1 fruit fly cellular context compared by ENCODE assay signal in the genomic region with DNA sequence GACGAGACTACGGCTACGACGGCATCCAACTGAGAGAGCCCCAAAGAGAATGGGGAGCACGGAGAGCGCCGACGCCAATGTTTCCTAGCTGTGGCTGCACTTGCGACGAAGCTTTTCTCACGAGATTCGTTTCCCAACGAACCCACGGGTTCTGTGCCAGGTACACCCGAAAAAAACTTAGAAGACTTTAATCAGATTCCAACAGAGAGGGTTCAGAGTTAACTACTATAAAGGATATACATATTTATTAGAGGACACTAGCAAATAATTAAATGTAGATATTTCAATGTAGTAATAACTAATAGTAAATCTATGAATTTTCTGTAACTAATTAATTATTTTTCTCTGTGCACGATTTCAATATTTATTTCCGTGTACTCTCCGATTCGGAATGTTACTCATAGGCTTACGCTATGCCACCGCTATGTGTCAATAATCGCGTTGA.
A peak's percentile ranks its signal among the peaks of the same experiment; 100 is the strongest.
TF ChIP-seq lines count a peak whose summit lies in the region.

A gene (minus strand): TSS at position 31 of the 445 bp plus-strand sequence.

TF ChIP-seq in whole organism, embryonic, 481 proteins besides CTCF, POLR2A, EP300 and RAD21 (continued from another document and continues in another):
- TF ChIP-seq dpn (GFP tag; optimal IDR thresholded peaks at IDR 0.05; lab: Kevin White, UChicago) (peak; percentile 28 to 63), CG12219 (GFP tag; optimal IDR thresholded peaks at IDR 0.05; lab: Kevin White, UChicago) (peak; percentile 19), Atf3 (GFP tag; optimal IDR thresholded peaks at IDR 0.05; lab: Kevin White, UChicago) (no peak), grau (tag; optimal IDR thresholded peaks at IDR 0.05; lab: Kevin White, UChicago) (peak; percentile 80), CHES-1-like (GFP tag; optimal IDR thresholded peaks at IDR 0.05; lab: Kevin White, UChicago) (no peak), Dip2 (GFP tag; IDR thresholded peaks at IDR 0.05; lab: Robert Waterston, UW) (no peak), CG6272 (GFP tag; IDR thresholded peaks at IDR 0.05; lab: Robert Waterston, UW) (no peak), ase (GFP tag; IDR thresholded peaks at IDR 0.05; lab: Robert Waterston, UW) (0 out of 3 replicates have a peak, but pooled peaks have one; percentile 16), Bgb (GFP tag; IDR thresholded peaks at IDR 0.05; lab: Robert Waterston, UW; ENCODE audit: partially characterized antibody) (no peak), Blimp-1 (GFP tag; optimal IDR thresholded peaks at IDR 0.05; lab: Kevin White, UChicago) (no peak), CG2678 (tag; optimal IDR thresholded peaks at IDR 0.05; lab: Kevin White, UChicago) (peak; percentile 62), Dbx (GFP tag; IDR thresholded peaks at IDR 0.05; lab: Robert Waterston, UW) (0 out of 3 replicates have a peak, but pooled peaks have one; percentile 11), ssp (GFP tag; IDR thresholded peaks at IDR 0.05; lab: Robert Waterston, UW) (no peak; the same call in 1 of the 2 replicates), tll (GFP tag; optimal IDR thresholded peaks at IDR 0.05; lab: Kevin White, UChicago) (no peak), Dll (GFP tag; IDR thresholded peaks at IDR 0.05; lab: Robert Waterston, UW; ENCODE audit: partially characterized antibody) (no peak), Dfd (GFP tag; optimal IDR thresholded peaks at IDR 0.05; lab: Kevin White, UChicago) (no peak), CG10209 (GFP tag; optimal IDR thresholded peaks at IDR 0.05; lab: Kevin White, UChicago) (peak; percentile 56), tin (GFP tag; optimal IDR thresholded peaks at IDR 0.05; lab: Kevin White, UChicago) (no peak), org-1 (GFP tag; optimal IDR thresholded peaks at IDR 0.05; lab: Kevin White, UChicago) (peak; percentile 42), CkIIα-i1 (GFP tag; IDR thresholded peaks at IDR 0.05; lab: Robert Waterston, UW) (no peak), sima (GFP tag; optimal IDR thresholded peaks at IDR 0.05; lab: Kevin White, UChicago) (no peak), sisA (GFP tag; IDR thresholded peaks at IDR 0.05; lab: Robert Waterston, UW) (no peak), knrl (GFP tag; IDR thresholded peaks at IDR 0.05; lab: Robert Waterston, UW; ENCODE audit: partially characterized antibody) (no peak), CG9876 (GFP tag; optimal IDR thresholded peaks at IDR 0.05; lab: Kevin White, UChicago) (no peak), CG7987 (GFP tag; optimal IDR thresholded peaks at IDR 0.05; lab: Kevin White, UChicago) (no peak), CG3847 (GFP tag; IDR thresholded peaks at IDR 0.05; lab: Robert Waterston, UW) (peak; percentile 62), bsh (GFP tag; optimal IDR thresholded peaks at IDR 0.05; lab: Kevin White, UChicago) (peak in 1 of 2 experiments; percentile 28), Opbp (GFP tag; IDR thresholded peaks at IDR 0.05; lab: Robert Waterston, UW; ENCODE audit: partially characterized antibody) (no peak), Dek (tag; optimal IDR thresholded peaks at IDR 0.05; lab: Kevin White, UChicago) (peak; percentile 55), CG4707 (GFP tag; optimal IDR thresholded peaks at IDR 0.05; lab: Kevin White, UChicago) (no peak), ems (GFP tag; optimal IDR thresholded peaks at IDR 0.05; lab: Kevin White, UChicago) (no peak), lola (GFP tag; optimal IDR thresholded peaks at IDR 0.05; lab: Kevin White, UChicago) (no peak), dmrt99B (tag; optimal IDR thresholded peaks at IDR 0.05; lab: Kevin White, UChicago) (peak; percentile 70), Camta (GFP tag; optimal IDR thresholded peaks at IDR 0.05; lab: Kevin White, UChicago) (no peak), Bteb2 (GFP tag; optimal IDR thresholded peaks at IDR 0.05; lab: Kevin White, UChicago) (peak; percentile 0), ato (GFP tag; IDR thresholded peaks at IDR 0.05; lab: Robert Waterston, UW; ENCODE audit: partially characterized antibody) (no peak), CG8281 (tag; optimal IDR thresholded peaks at IDR 0.05; lab: Kevin White, UChicago) (no peak), Hey (tag; optimal IDR thresholded peaks at IDR 0.05; lab: Kevin White, UChicago) (no peak), CG14441 (GFP tag; IDR thresholded peaks at IDR 0.05; lab: Robert Waterston, UW) (peak; percentile 51), slbo (GFP tag; IDR thresholded peaks at IDR 0.05; lab: Robert Waterston, UW) (peak; percentile 86), CG4730 (GFP tag; IDR thresholded peaks at IDR 0.05; lab: Robert Waterston, UW) (no peak), Fer1 (GFP tag; optimal IDR thresholded peaks at IDR 0.05; lab: Kevin White, UChicago) (peak; percentile 53), unpg (GFP tag; optimal IDR thresholded peaks at IDR 0.05; lab: Kevin White, UChicago) (peak; percentile 43), h (optimal IDR thresholded peaks at IDR 0.05; lab: Kevin White, UChicago) (no peak), HHEX (GFP tag; optimal IDR thresholded peaks at IDR 0.05; lab: Kevin White, UChicago) (no peak), Optix (GFP tag; IDR thresholded peaks at IDR 0.05; lab: Robert Waterston, UW) (no peak), Hr39 (optimal IDR thresholded peaks at IDR 0.05; lab: Kevin White, UChicago) (no peak), CG5245 (GFP tag; optimal IDR thresholded peaks at IDR 0.05; lab: Kevin White, UChicago) (no peak), mam (GFP tag; optimal IDR thresholded peaks at IDR 0.05; lab: Kevin White, UChicago) (peak; percentile 46), Meics (GFP tag; optimal IDR thresholded peaks at IDR 0.05; lab: Kevin White, UChicago) (peak; percentile 62), sqz (GFP tag; optimal IDR thresholded peaks at IDR 0.05; lab: Kevin White, UChicago) (no peak), Mad (GFP tag; optimal IDR thresholded peaks at IDR 0.05; lab: Kevin White, UChicago) (peak; percentile 28), CG12299 (tag; optimal IDR thresholded peaks at IDR 0.05; lab: Kevin White, UChicago) (no peak), CG10565 (GFP tag; optimal IDR thresholded peaks at IDR 0.05; lab: Kevin White, UChicago) (no peak), Fer3 (tag; optimal IDR thresholded peaks at IDR 0.05; lab: Kevin White, UChicago) (peak; percentile 13), kah (GFP tag; optimal IDR thresholded peaks at IDR 0.05; lab: Kevin White, UChicago) (no peak), ERR (GFP tag; optimal IDR thresholded peaks at IDR 0.05; lab: Kevin White, UChicago) (no peak), z (GFP tag; IDR thresholded peaks at IDR 0.05; lab: Robert Waterston, UW) (no peak), nom (GFP tag; optimal IDR thresholded peaks at IDR 0.05; lab: Kevin White, UChicago) (no peak), pita (GFP tag; optimal IDR thresholded peaks at IDR 0.05; lab: Kevin White, UChicago) (no peak), stc (GFP tag; IDR thresholded peaks at IDR 0.05; lab: Robert Waterston, UW) (peak; percentile 48; the same call in 1 of the 2 replicates), CG34422 (GFP tag; IDR thresholded peaks at IDR 0.05; lab: Robert Waterston, UW) (no peak), nau (GFP tag; optimal IDR thresholded peaks at IDR 0.05; lab: Kevin White, UChicago) (no peak), oc (tag; optimal IDR thresholded peaks at IDR 0.05; lab: Kevin White, UChicago) (no peak), CG15073 (GFP tag; optimal IDR thresholded peaks at IDR 0.05; lab: Kevin White, UChicago) (no peak), CG9817 (tag; optimal IDR thresholded peaks at IDR 0.05; lab: Kevin White, UChicago) (peak; percentile 40), CG10267 (tag; optimal IDR thresholded peaks at IDR 0.05; lab: Kevin White, UChicago) (peak; percentile 4), CG14965 (GFP tag; optimal IDR thresholded peaks at IDR 0.05; lab: Kevin White, UChicago; ENCODE audit: borderline replicate concordance) (no peak), CG8478 (optimal IDR thresholded peaks at IDR 0.05; lab: Kevin White, UChicago) (no peak), ash1 (GFP tag; optimal IDR thresholded peaks at IDR 0.05; lab: Kevin White, UChicago) (no peak), CG11723 (GFP tag; optimal IDR thresholded peaks at IDR 0.05; lab: Kevin White, UChicago) (no peak), odd (GFP tag; optimal IDR thresholded peaks at IDR 0.05; lab: Kevin White, UChicago) (no peak), CG17385 (GFP tag; optimal IDR thresholded peaks at IDR 0.05; lab: Kevin White, UChicago) (peak; percentile 43), Drgx (GFP tag; IDR thresholded peaks at IDR 0.05; lab: Robert Waterston, UW) (peak; percentile 87), CG18619 (GFP tag; optimal IDR thresholded peaks at IDR 0.05; lab: Kevin White, UChicago) (peak; percentile 68), fd102C (GFP tag; optimal IDR thresholded peaks at IDR 0.05; lab: Kevin White, UChicago) (no peak), Six4 (GFP tag; optimal IDR thresholded peaks at IDR 0.05; lab: Kevin White, UChicago) (no peak), CG43689 (GFP tag; IDR thresholded peaks at IDR 0.05; lab: Robert Waterston, UW) (no peak), CG33557 (GFP tag; optimal IDR thresholded peaks at IDR 0.05; lab: Kevin White, UChicago) (no peak), ara (GFP tag; IDR thresholded peaks at IDR 0.05; lab: Robert Waterston, UW) (no peak), CG12104 (GFP tag; optimal IDR thresholded peaks at IDR 0.05; lab: Kevin White, UChicago) (no peak), repo (GFP tag; optimal IDR thresholded peaks at IDR 0.05; lab: Kevin White, UChicago) (no peak), en (GFP tag; optimal IDR thresholded peaks at IDR 0.05; lab: Kevin White, UChicago) (no peak), Hr3 (GFP tag; optimal IDR thresholded peaks at IDR 0.05; lab: Kevin White, UChicago) (peak; percentile 66), hb (GFP tag; IDR thresholded peaks at IDR 0.05; lab: Robert Waterston, UW; ENCODE audit: partially characterized antibody) (no peak), disco-r (GFP tag; optimal IDR thresholded peaks at IDR 0.05; lab: Kevin White, UChicago) (no peak), Ada2b (GFP tag; IDR thresholded peaks at IDR 0.05; lab: Robert Waterston, UW) (no peak), CG6254 (GFP tag; optimal IDR thresholded peaks at IDR 0.05; lab: Kevin White, UChicago) (no peak), CG2120 (GFP tag; optimal IDR thresholded peaks at IDR 0.05; lab: Kevin White, UChicago) (peak; percentile 85), CG42726 (GFP tag; IDR thresholded peaks at IDR 0.05; lab: Robert Waterston, UW; ENCODE audit: partially characterized antibody) (no peak), CG5180 (GFP tag; optimal IDR thresholded peaks at IDR 0.05; lab: Kevin White, UChicago) (no peak), Sry-β (GFP tag; optimal IDR thresholded peaks at IDR 0.05; lab: Kevin White, UChicago) (no peak), maf-S (GFP tag; optimal IDR thresholded peaks at IDR 0.05; lab: Kevin White, UChicago) (no peak), Hmr (GFP tag; optimal IDR thresholded peaks at IDR 0.05; lab: Kevin White, UChicago) (peak; percentile 81), stwl (tag; optimal IDR thresholded peaks at IDR 0.05; lab: Kevin White, UChicago) (no peak), slou (GFP tag; optimal IDR thresholded peaks at IDR 0.05; lab: Kevin White, UChicago) (peak; percentile 17), Rfx (GFP tag; IDR thresholded peaks at IDR 0.05; lab: Robert Waterston, UW) (peak; percentile 71), C15 (GFP tag; IDR thresholded peaks at IDR 0.05; lab: Robert Waterston, UW) (0 out of 3 replicates have a peak, but pooled peaks have one; percentile 18), emc (GFP tag; optimal IDR thresholded peaks at IDR 0.05; lab: Kevin White, UChicago) (no peak), CG8359 (GFP tag; optimal IDR thresholded peaks at IDR 0.05; lab: Kevin White, UChicago; ENCODE audit: borderline replicate concordance) (no peak), ro (GFP tag; IDR thresholded peaks at IDR 0.05; lab: Robert Waterston, UW) (no peak), aop (GFP tag; IDR thresholded peaks at IDR 0.05; lab: Robert Waterston, UW) (no peak), corto (GFP tag; optimal IDR thresholded peaks at IDR 0.05; lab: Kevin White, UChicago) (no peak), so (GFP tag; IDR thresholded peaks at IDR 0.05; lab: Robert Waterston, UW) (peak; percentile 51; the same call in 1 of the 3 replicates), H15 (GFP tag; IDR thresholded peaks at IDR 0.05; lab: Robert Waterston, UW) (no peak), cg (GFP tag; optimal IDR thresholded peaks at IDR 0.05; lab: Kevin White, UChicago) (no peak), Gug (GFP tag; IDR thresholded peaks at IDR 0.05; lab: Robert Waterston, UW) (peak; percentile 22; the same call in 1 of the 4 replicates), CG12769 (tag; optimal IDR thresholded peaks at IDR 0.05; lab: Kevin White, UChicago) (peak; percentile 86), CrebB (tag; optimal IDR thresholded peaks at IDR 0.05; lab: Kevin White, UChicago) (no peak), ranshi (GFP tag; IDR thresholded peaks at IDR 0.05; lab: Robert Waterston, UW) (no peak), B-H2 (GFP tag; optimal IDR thresholded peaks at IDR 0.05; lab: Kevin White, UChicago) (peak; percentile 30), fd96Cb (tag; optimal IDR thresholded peaks at IDR 0.05; lab: Kevin White, UChicago) (no peak), Kr (GFP tag; optimal IDR thresholded peaks at IDR 0.05; lab: Kevin White, UChicago) (no peak), sug (tag; optimal IDR thresholded peaks at IDR 0.05; lab: Kevin White, UChicago) (peak; percentile 43), CG2712 (tag; optimal IDR thresholded peaks at IDR 0.05; lab: Kevin White, UChicago) (peak; percentile 40), NfI (GFP tag; optimal IDR thresholded peaks at IDR 0.05; lab: Kevin White, UChicago) (peak; percentile 43), CG7357 (GFP tag; IDR thresholded peaks at IDR 0.05; lab: Robert Waterston, UW) (0 out of 3 replicates have a peak, but pooled peaks have one; percentile 25), fu2 (GFP tag; optimal IDR thresholded peaks at IDR 0.05; lab: Kevin White, UChicago) (no peak), her (GFP tag; optimal IDR thresholded peaks at IDR 0.05; lab: Kevin White, UChicago) (no peak), Asciz (GFP tag; optimal IDR thresholded peaks at IDR 0.05; lab: Kevin White, UChicago) (no peak), Nf-YB (GFP tag; optimal IDR thresholded peaks at IDR 0.05; lab: Kevin White, UChicago) (peak; percentile 24), Stat92E (GFP tag; optimal IDR thresholded peaks at IDR 0.05; lab: Kevin White, UChicago) (no peak), CG7372 (GFP tag; IDR thresholded peaks at IDR 0.05; lab: Robert Waterston, UW) (no peak), ATbp (GFP tag; optimal IDR thresholded peaks at IDR 0.05; lab: Kevin White, UChicago) (peak; percentile 9), Deaf1 (tag; optimal IDR thresholded peaks at IDR 0.05; lab: Kevin White, UChicago) (peak; percentile 68), CG31388 (GFP tag; optimal IDR thresholded peaks at IDR 0.05; lab: Kevin White, UChicago) (no peak), dimm (GFP tag; IDR thresholded peaks at IDR 0.05; lab: Robert Waterston, UW) (no peak), CG11695 (GFP tag; IDR thresholded peaks at IDR 0.05; lab: Robert Waterston, UW) (peak; percentile 67; the same call in 2 of the 3 replicates), B-H1 (GFP tag; IDR thresholded peaks at IDR 0.05; lab: Robert Waterston, UW) (peak; percentile 39; the same call in 1 of the 3 replicates)
